Worm (Caenorhabditis elegans): ENCODE measurements around the gene M05D6.1.

M05D6.1 gene

ce11 chrII:8467809-8468208 lies 7.4 kb downstream of the M05D6.1 start, which contains the start of gene M05D6.2:
Gene M05D6.2 (plus strand): TSS chrII:8468109.
- no peak for TF ChIP-seq sdc-2 (tag; optimal IDR thresholded peaks at IDR 0.05)
- TF ChIP-seq fkh-6 (tag; optimal IDR thresholded peaks at IDR 0.05) = no peak
- no peak for TF ChIP-seq ceh-34 (tag; optimal IDR thresholded peaks at IDR 0.05)
- no peak for TF ChIP-seq K09A11.1 (tag; optimal IDR thresholded peaks at IDR 0.05; ENCODE audit: insufficient read depth)
- no peak for TF ChIP-seq C38D4.7 (GFP tag; optimal IDR thresholded peaks at IDR 0.05)
- TF ChIP-seq unc-55 (GFP tag; optimal IDR thresholded peaks at IDR 0.05) = no peak
- TF ChIP-seq ceh-2 (tag; optimal IDR thresholded peaks at IDR 0.05) = no peak
- TF ChIP-seq dve-1 (tag; optimal IDR thresholded peaks at IDR 0.05) = no peak

- TF ChIP-seq unc-86 (tag; optimal IDR thresholded peaks at IDR 0.05) (no peak), ceh-34 (tag; optimal IDR thresholded peaks at IDR 0.05) (no peak), tbx-2 (tag; optimal IDR thresholded peaks at IDR 0.05) (no peak), ahr-1 (tag; optimal IDR thresholded peaks at IDR 0.05) (no peak), unc-42 (tag; optimal IDR thresholded peaks at IDR 0.05) (no peak), pax-1 (tag; optimal IDR thresholded peaks at IDR 0.05) (no peak), ref-2 (tag; optimal IDR thresholded peaks at IDR 0.05) (no peak), zip-5 (tag; optimal IDR thresholded peaks at IDR 0.05) (no peak), ceh-2 (tag; optimal IDR thresholded peaks at IDR 0.05) (no peak), pros-1 (tag; optimal IDR thresholded peaks at IDR 0.05) (no peak)
Observed at ce11 chrII:8466874-8467273, 8.3 kb downstream of the M05D6.1 start, which contains the start of gene F22B5.10. Gene F22B5.10 (plus strand): TSS chrII:8467174.

- TF ChIP-seq sdc-2 (tag; optimal IDR thresholded peaks at IDR 0.05) (no peak), unc-42 (tag; optimal IDR thresholded peaks at IDR 0.05) (peak; percentile 24)
Observed at ce11 chrII:8464448-8464898, 10.7 kb downstream of the M05D6.1 start, which contains the start of gene fars-3. Gene fars-3 (plus strand): TSS chrII:8464848.

- TF ChIP-seq ceh-6 (GFP tag; optimal IDR thresholded peaks at IDR 0.05) = no peak
- TF ChIP-seq ceh-48 (tag; optimal IDR thresholded peaks at IDR 0.05) = peak; percentile 43
- TF ChIP-seq hlh-30 (tag; optimal IDR thresholded peaks at IDR 0.05; ENCODE audit: insufficient read depth) = peak; percentile 16
Observed at ce11 chrII:8457438-8457837, 17.8 kb downstream of the M05D6.1 start, which contains the start of gene zyg-9. Gene zyg-9 (plus strand): TSS chrII:8457818.

ce11 chrII:8456681-8457389 lies 18.4 kb downstream of the M05D6.1 start:
- TF ChIP-seq syd-9 (tag; optimal IDR thresholded peaks at IDR 0.05) (no peak), nhr-232 (tag; optimal IDR thresholded peaks at IDR 0.05) (no peak), ztf-16 (tag; optimal IDR thresholded peaks at IDR 0.05) (no peak), pqm-1 (tag; optimal IDR thresholded peaks at IDR 0.05) (no peak), hlh-15 (tag; optimal IDR thresholded peaks at IDR 0.05) (no peak), fkh-10 (GFP tag; optimal IDR thresholded peaks at IDR 0.05) (no peak), ahr-1 (tag; optimal IDR thresholded peaks at IDR 0.05) (no peak), ama-1 (optimal IDR thresholded peaks at IDR 0.05) (no peak), pha-4 (tag; optimal IDR thresholded peaks at IDR 0.05) (no peak), sox-4 (tag; optimal IDR thresholded peaks at IDR 0.05) (no peak), ceh-9 (tag; optimal IDR thresholded peaks at IDR 0.05) (no peak), ceh-2 (tag; optimal IDR thresholded peaks at IDR 0.05) (no peak), sox-2 (GFP tag; IDR thresholded peaks at IDR 0.05) (no peak), pax-1 (tag; optimal IDR thresholded peaks at IDR 0.05) (no peak), ref-2 (tag; optimal IDR thresholded peaks at IDR 0.05) (no peak), unc-55 (GFP tag; optimal IDR thresholded peaks at IDR 0.05) (no peak), eyg-1 (tag; optimal IDR thresholded peaks at IDR 0.05) (no peak), ceh-18 (tag; optimal IDR thresholded peaks at IDR 0.05) (no peak), T23F11.4 (GFP tag; optimal IDR thresholded peaks at IDR 0.05) (no peak), F13H6.1 (tag; optimal IDR thresholded peaks at IDR 0.05) (no peak)
